Worm (Caenorhabditis elegans) whole organism, L4 larva: ENCODE measurements around the gene ceh-36.
A peak's percentile ranks its signal among the peaks of the same experiment; 100 is the strongest.

ENCODE experiments used
- F49E8.2 ChIP-seq: sonication (generic microtip); optimal IDR thresholded peaks from 2 replicates; lab custom pipeline; 2016; ENCODE audit warnings: missing compliant biosample characterization, mild to moderate bottlenecking, missing genetic modification characterization, borderline replicate concordance
- Y105C5A.15 ChIP-seq: fragments of 200-800 bp; sonication (Bioruptor generic); IDR thresholded peaks from 2 replicates; pipeline ENCODE4 v1.3.6; 2022; ENCODE audit warnings: missing genetic modification characterization, missing compliant biosample characterization
- Y48G9A.11 ChIP-seq: fragments of 200-800 bp; sonication (Bioruptor generic); IDR thresholded peaks from 2 replicates; pipeline ENCODE4 v1.3.6; 2022; ENCODE audit warnings: missing genetic modification reagents, missing genetic modification characterization, missing compliant biosample characterization
- Y75B8A.6 ChIP-seq: fragments of 200-800 bp; sonication (Bioruptor generic); IDR thresholded peaks from 2 replicates; pipeline ENCODE4 v1.3.6; 2022; ENCODE audit warnings: missing genetic modification reagents, missing genetic modification characterization, missing compliant biosample characterization
- ZK337.2 ChIP-seq: fragments of 200-800 bp; sonication (Bioruptor generic); IDR thresholded peaks from 2 replicates; pipeline ENCODE4 v1.3.6; 2022; ENCODE audit warnings: missing genetic modification reagents, missing genetic modification characterization, missing compliant biosample characterization
- aha-1 ChIP-seq: fragments of 150-350 bp; peaks from one replicate; lab custom pipeline; 2014; ENCODE audit warnings: missing biosample characterization, missing genetic modification characterization
- aly-2 ChIP-seq: sonication (generic microtip); optimal IDR thresholded peaks from 2 replicates; lab custom pipeline; 2018; ENCODE audit warnings: missing biosample characterization, missing genetic modification characterization
- ama-1 ChIP-seq: fragments of 150-350 bp; optimal IDR thresholded peaks from 2 replicates; lab custom pipeline; 2014; ENCODE audit warnings: inconsistent platforms, mixed read lengths
- ceh-32 ChIP-seq: sonication (generic microtip); optimal IDR thresholded peaks from 2 replicates; lab custom pipeline; 2016; ENCODE audit warnings: mild to moderate bottlenecking, missing genetic modification characterization, missing compliant biosample characterization; ENCODE audit not compliant: poor library complexity
- ceh-62 ChIP-seq: sonication (generic microtip); optimal IDR thresholded peaks from 2 replicates; lab custom pipeline; 2017; ENCODE audit warnings: missing biosample characterization, missing genetic modification characterization
- ces-1 ChIP-seq: fragments of 150-350 bp; sonication (generic microtip); optimal IDR thresholded peaks from 4 replicates; lab custom pipeline; 2014; ENCODE audit warnings: missing biosample characterization, missing genetic modification reagents, missing genetic modification characterization
- cey-2 ChIP-seq: sonication (generic microtip); optimal IDR thresholded peaks from 3 replicates; lab custom pipeline; 2017; ENCODE audit warnings: missing genetic modification characterization, mild to moderate bottlenecking, missing compliant biosample characterization, antibody characterized with exemption, borderline replicate concordance; ENCODE audit not compliant: insufficient read depth
- ctbp-1 ChIP-seq: fragments of 200-800 bp; sonication (Bioruptor generic); IDR thresholded peaks from 2 replicates; pipeline ENCODE4 v1.3.6; 2022; ENCODE audit warnings: missing genetic modification reagents, missing genetic modification characterization, missing compliant biosample characterization
- daf-12 ChIP-seq: fragments of 150-350 bp; optimal IDR thresholded peaks from 2 replicates; lab custom pipeline; 2014; ENCODE audit warnings: missing biosample characterization, missing genetic modification reagents, missing genetic modification characterization
- daf-19 ChIP-seq: fragments of 200-800 bp; sonication (Bioruptor generic); conservative IDR thresholded peaks from 2 replicates; pipeline ENCODE4 v1.3.6; 2022; ENCODE audit warnings: missing genetic modification characterization, missing compliant biosample characterization
- daf-8 ChIP-seq: fragments of 200-800 bp; sonication (Bioruptor generic); IDR thresholded peaks from 2 replicates; pipeline ENCODE4 v1.3.6; 2022; ENCODE audit warnings: missing genetic modification characterization, missing compliant biosample characterization
- dmd-9 ChIP-seq: fragments of 200-800 bp; sonication (Bioruptor generic); IDR thresholded peaks from 2 replicates; pipeline ENCODE4 v1.3.6; 2022; ENCODE audit warnings: missing genetic modification reagents, missing genetic modification characterization, missing compliant biosample characterization
- egl-27 ChIP-seq: sonication (generic microtip); optimal IDR thresholded peaks from 3 replicates; lab custom pipeline; 2017; ENCODE audit warnings: missing biosample characterization, missing genetic modification reagents, missing genetic modification characterization
- fkh-10 ChIP-seq: fragments of 150-350 bp; optimal IDR thresholded peaks from 2 replicates; lab custom pipeline; 2014; ENCODE audit warnings: missing biosample characterization, missing genetic modification reagents, missing genetic modification characterization
- gei-8 ChIP-seq: fragments of 200-800 bp; sonication (Bioruptor generic); optimal IDR thresholded peaks from 2 replicates; lab custom pipeline; 2018; ENCODE audit warnings: mild to moderate bottlenecking, missing genetic modification characterization, missing compliant biosample characterization
- hif-1 ChIP-seq, 2 experiments: sonication (generic microtip); optimal IDR thresholded peaks; 2 replicates each; lab custom pipeline; 2016 to 2017; ENCODE audit warnings: missing compliant biosample characterization in 2 of 2, missing genetic modification characterization in 2 of 2, missing genetic modification reagents in 2 of 2, missing genotype in 2 of 2, mild to moderate bottlenecking in 1 of 2
- hlh-11 ChIP-seq: fragments of 200-800 bp; sonication (Bioruptor generic); optimal IDR thresholded peaks from 2 replicates; lab custom pipeline; 2018; ENCODE audit warnings: mild to moderate bottlenecking, missing genetic modification characterization, missing compliant biosample characterization
- hlh-30 ChIP-seq: sonication (generic microtip); optimal IDR thresholded peaks from 2 replicates; lab custom pipeline; 2017; ENCODE audit warnings: antibody characterized with exemption, mild to moderate bottlenecking, missing genetic modification characterization, missing compliant biosample characterization; ENCODE audit not compliant: insufficient read depth
- hmg-1.1 ChIP-seq: fragments of 200-800 bp; sonication (Bioruptor generic); IDR thresholded peaks from 2 replicates; pipeline ENCODE4 v1.3.6; 2022; ENCODE audit warnings: missing genetic modification reagents, missing genetic modification characterization, missing compliant biosample characterization
- lin-15B ChIP-seq: fragments of 150-350 bp; sonication (generic microtip); optimal IDR thresholded peaks from 3 replicates; lab custom pipeline; 2014; ENCODE audit warnings: missing biosample characterization, missing genetic modification characterization
- lin-29 ChIP-seq: fragments of 200-800 bp; sonication (Bioruptor generic); IDR thresholded peaks from 2 replicates; pipeline ENCODE4 v1.3.6; 2022; ENCODE audit warnings: missing genetic modification reagents, missing genetic modification characterization, missing compliant biosample characterization
- lin-39 ChIP-seq: fragments of 150-350 bp; optimal IDR thresholded peaks from 2 replicates; lab custom pipeline; 2014; ENCODE audit warnings: missing biosample characterization, missing genetic modification reagents, missing genetic modification characterization
- lir-3 ChIP-seq: sonication (generic microtip); optimal IDR thresholded peaks from 2 replicates; lab custom pipeline; 2016; ENCODE audit warnings: mild to moderate bottlenecking, missing genetic modification characterization, missing compliant biosample characterization
- madf-5 ChIP-seq, 2 experiments: fragments of 200-800 bp; sonication (Bioruptor generic); IDR thresholded peaks; 2 replicates each; pipeline ENCODE4 v1.3.6; 2022; ENCODE audit warnings: missing compliant biosample characterization in 2 of 2, missing genetic modification characterization in 2 of 2
- mdl-1 ChIP-seq, 2 experiments: fragments of 150-350 bp in 1 of 2; sonication (generic microtip) in 1 of 2; optimal IDR thresholded peaks; 2 replicates each; lab custom pipeline; 2014 to 2017; ENCODE audit warnings: missing biosample characterization in 2 of 2, missing genetic modification characterization in 2 of 2
- mdt-29 ChIP-seq: fragments of 200-800 bp; sonication (Bioruptor generic); IDR thresholded peaks from 2 replicates; pipeline ENCODE4 v1.3.6; 2022; ENCODE audit warnings: missing genetic modification reagents, missing genetic modification characterization, missing compliant biosample characterization
- mep-1 ChIP-seq: fragments of 150-350 bp; sonication (generic microtip); optimal IDR thresholded peaks from 3 replicates; lab custom pipeline; 2014; ENCODE audit warnings: missing biosample characterization, missing genetic modification characterization
- mxl-2 ChIP-seq: fragments of 200-800 bp; sonication (Bioruptor generic); conservative IDR thresholded peaks from 2 replicates; pipeline ENCODE4 v1.3.6; 2022; ENCODE audit warnings: missing genetic modification reagents, missing genetic modification characterization, missing compliant biosample characterization
- mxl-3 ChIP-seq: fragments of 200-800 bp; sonication (Bioruptor generic); optimal IDR thresholded peaks from 2 replicates; lab custom pipeline; 2018; ENCODE audit warnings: mild to moderate bottlenecking, missing genetic modification characterization, missing compliant biosample characterization
- nhr-10 ChIP-seq: fragments of 150-350 bp; optimal IDR thresholded peaks from 2 replicates; lab custom pipeline; 2014; ENCODE audit warnings: missing biosample characterization, missing genetic modification characterization
- nhr-11 ChIP-seq: fragments of 150-350 bp; optimal IDR thresholded peaks from 2 replicates; lab custom pipeline; 2014; ENCODE audit warnings: missing biosample characterization, missing genetic modification characterization
- nhr-237 ChIP-seq: sonication (generic microtip); optimal IDR thresholded peaks from 2 replicates; lab custom pipeline; 2017; ENCODE audit warnings: missing biosample characterization, missing genetic modification characterization
- nhr-25 ChIP-seq: sonication (generic microtip); optimal IDR thresholded peaks from 2 replicates; lab custom pipeline; 2017; ENCODE audit warnings: missing genetic modification characterization, mild to moderate bottlenecking, missing compliant biosample characterization, antibody characterized with exemption, moderate library complexity, borderline replicate concordance; ENCODE audit not compliant: insufficient read depth
- nhr-42 ChIP-seq: fragments of 200-800 bp; sonication (Bioruptor generic); IDR thresholded peaks from 2 replicates; pipeline ENCODE4 v1.3.6; 2022; ENCODE audit warnings: missing genetic modification characterization, missing compliant biosample characterization
- nhr-48 ChIP-seq: sonication (generic microtip); optimal IDR thresholded peaks from 2 replicates; lab custom pipeline; 2016; ENCODE audit warnings: mild to moderate bottlenecking, missing genetic modification characterization, missing compliant biosample characterization
- nhr-6 ChIP-seq: fragments of 150-350 bp; optimal IDR thresholded peaks from 2 replicates; lab custom pipeline; 2014; ENCODE audit warnings: missing biosample characterization, missing genetic modification characterization
- pha-4 ChIP-seq, 2 experiments: fragments of 150-350 bp in 1 of 2; fragments of 200-800 bp in 1 of 2; sonication (Bioruptor generic) in 1 of 2; IDR thresholded peaks in 1 of 2; optimal IDR thresholded peaks in 1 of 2; 2 replicates each; pipeline versions ENCODE4 v1.3.6 to Lab custom; 2014 to 2022; ENCODE audit warnings: missing genetic modification characterization in 2 of 2, missing genetic modification reagents in 2 of 2, missing biosample characterization in 1 of 2, missing compliant biosample characterization in 1 of 2
- sdz-12 ChIP-seq: fragments of 200-800 bp; sonication (Bioruptor generic); optimal IDR thresholded peaks from 2 replicates; lab custom pipeline; 2018; ENCODE audit warnings: mild to moderate bottlenecking, missing genetic modification characterization, missing compliant biosample characterization
- snpc-1.2 ChIP-seq: fragments of 200-800 bp; sonication (Bioruptor generic); IDR thresholded peaks from 2 replicates; pipeline ENCODE4 v1.3.6; 2022; ENCODE audit warnings: missing genetic modification reagents, missing genetic modification characterization, missing compliant biosample characterization
- spr-3 ChIP-seq: fragments of 200-800 bp; sonication (Bioruptor generic); optimal IDR thresholded peaks from 2 replicates; lab custom pipeline; 2018; ENCODE audit warnings: mild to moderate bottlenecking, missing genetic modification characterization, missing compliant biosample characterization
- tag-97 ChIP-seq: fragments of 200-800 bp; sonication (Bioruptor generic); IDR thresholded peaks from 2 replicates; pipeline ENCODE4 v1.3.6; 2022; ENCODE audit warnings: missing genetic modification characterization, missing compliant biosample characterization
- unc-130 ChIP-seq: sonication (generic microtip); optimal IDR thresholded peaks from 2 replicates; lab custom pipeline; 2016; ENCODE audit warnings: missing genetic modification reagents, missing genetic modification characterization, missing compliant biosample characterization
- unc-62 ChIP-seq, 3 experiments: fragments of 150-350 bp in 1 of 3; sonication (generic microtip); optimal IDR thresholded peaks in 2 of 3; peaks in 1 of 3; 1 replicate in 1 of 3; 2 replicates in 2 of 3; lab custom pipeline; 2014 to 2017; ENCODE audit warnings: missing biosample characterization in 3 of 3, missing genetic modification characterization in 3 of 3, missing genetic modification reagents in 3 of 3, missing genotype in 1 of 3
- zag-1 ChIP-seq: fragments of 150-350 bp; optimal IDR thresholded peaks from 2 replicates; lab custom pipeline; 2014; ENCODE audit warnings: missing biosample characterization, missing genetic modification characterization
- ztf-7 ChIP-seq: fragments of 150-350 bp; optimal IDR thresholded peaks from 2 replicates; lab custom pipeline; 2014; ENCODE audit warnings: missing biosample characterization, missing genetic modification characterization

The ceh-36 gene

DNA sequence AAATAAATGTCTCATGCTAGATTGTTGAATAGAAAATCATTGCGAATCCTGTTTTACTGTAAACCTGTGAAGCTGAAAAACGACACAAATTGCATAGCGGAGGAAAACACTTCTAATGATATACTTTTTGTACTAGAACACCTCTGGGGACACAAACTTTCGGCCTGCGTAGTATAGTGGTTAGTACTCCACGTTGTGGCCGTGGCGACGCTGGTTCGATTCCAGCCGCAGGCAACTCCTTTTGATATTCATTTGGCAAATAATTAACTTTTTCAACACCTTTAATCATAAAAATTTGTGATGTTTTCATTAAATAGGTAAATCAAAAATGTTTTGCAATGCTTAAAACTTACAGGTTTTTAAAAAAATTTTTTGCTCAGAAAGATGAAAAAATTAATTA, 51.5 kb downstream of the ceh-36 start (continued):
- TF ChIP-seq gei-8 (GFP tag; lab: Kevin White, UChicago), result no peak
- TF ChIP-seq daf-19 (GFP tag; lab: Robert Waterston, UW), result peak; percentile 74
- no peak for TF ChIP-seq aly-2 (tag; lab: Kevin White, UChicago)
- TF ChIP-seq fkh-10, result no peak
- no peak for TF ChIP-seq lin-39
- no peak for TF ChIP-seq unc-62 (GFP tag; optimal IDR thresholded peaks at IDR 0.05 in 1 of 2; lab: Kevin White, UChicago)
- no peak for TF ChIP-seq unc-62 (tag; optimal IDR thresholded peaks at IDR 0.05; lab: Kevin White, UChicago)
- TF ChIP-seq snpc-1.2, result peak; percentile 81
- no peak for TF ChIP-seq sdz-12
- peak; percentile 51 for TF ChIP-seq mep-1 (tag; lab: Kevin White, UChicago)
- no peak for TF ChIP-seq ama-1 (lab: Kevin White, UChicago)
- TF ChIP-seq nhr-6 (tag; lab: Kevin White, UChicago), result no peak
- no peak for TF ChIP-seq nhr-11 (tag; lab: Kevin White, UChicago)
- no peak for TF ChIP-seq ztf-7 (tag; lab: Kevin White, UChicago)
- no peak for TF ChIP-seq nhr-48
- TF ChIP-seq lin-29 (GFP tag; lab: Robert Waterston, UW), result no peak
- no peak for TF ChIP-seq ceh-32 (tag; lab: Kevin White, UChicago)
- TF ChIP-seq lin-15B (tag; lab: Kevin White, UChicago), result no peak
- no peak for TF ChIP-seq tag-97 (GFP tag; lab: Robert Waterston, UW)
- TF ChIP-seq F49E8.2 (tag; lab: Kevin White, UChicago), result no peak
- TF ChIP-seq ZK337.2 (GFP tag; lab: Robert Waterston, UW), result no peak
- TF ChIP-seq hmg-1.1, result peak; percentile 52; the same call in 1 of the 2 replicates
- TF ChIP-seq daf-8 (GFP tag; lab: Robert Waterston, UW), result no peak
- TF ChIP-seq spr-3 (GFP tag; lab: Kevin White, UChicago), result no peak
- no peak for TF ChIP-seq daf-12 (tag; lab: Kevin White, UChicago)
- TF ChIP-seq dmd-9, result no peak
- TF ChIP-seq nhr-10, result no peak
- no peak for TF ChIP-seq ces-1
- TF ChIP-seq Y48G9A.11 (GFP tag; lab: Robert Waterston, UW), result peak; percentile 56; the same call in 1 of the 2 replicates
- TF ChIP-seq pha-4 (GFP tag; IDR thresholded peaks at IDR 0.05; lab: Robert Waterston, UW), result peak; percentile 54; the same call in 1 of the 2 replicates
- TF ChIP-seq pha-4 (tag; optimal IDR thresholded peaks at IDR 0.05; lab: Kevin White, UChicago), result no peak
- TF ChIP-seq ctbp-1 (GFP tag; lab: Robert Waterston, UW), result no peak
- TF ChIP-seq mdt-29 (GFP tag; lab: Robert Waterston, UW), result 0 out of 2 replicates have a peak, but pooled peaks have one; percentile 46
- TF ChIP-seq lir-3 (tag; lab: Kevin White, UChicago), result no peak
- no peak for TF ChIP-seq egl-27 (tag; lab: Kevin White, UChicago)
- TF ChIP-seq nhr-237 (tag; lab: Kevin White, UChicago), result no peak
- no peak for TF ChIP-seq ceh-62 (tag; lab: Kevin White, UChicago)
- no peak for TF ChIP-seq nhr-25 (tag; lab: Kevin White, UChicago)
- no peak for TF ChIP-seq madf-5 (GFP tag; IDR thresholded peaks at IDR 0.05; lab: Robert Waterston, UW)
- TF ChIP-seq cey-2 (tag; lab: Kevin White, UChicago), result no peak
- TF ChIP-seq zag-1 (tag; lab: Kevin White, UChicago), result no peak
- no peak for TF ChIP-seq Y105C5A.15 (GFP tag; lab: Robert Waterston, UW)
- no peak for TF ChIP-seq hlh-11 (tag; lab: Kevin White, UChicago)
- TF ChIP-seq aha-1 (tag; lab: Kevin White, UChicago), result peak; percentile 9
- TF ChIP-seq Y75B8A.6, result no peak
- no peak for TF ChIP-seq nhr-42
- no peak for TF ChIP-seq unc-130 (GFP tag; lab: Kevin White, UChicago)
- no peak for TF ChIP-seq hif-1 (tag; optimal IDR thresholded peaks at IDR 0.05; lab: Kevin White, UChicago)
- no peak for TF ChIP-seq hlh-30 (tag; lab: Kevin White, UChicago)
- TF ChIP-seq mdl-1 (tag; optimal IDR thresholded peaks at IDR 0.05; lab: Kevin White, UChicago), result no peak
- TF ChIP-seq mxl-2, result no peak
- TF ChIP-seq mxl-3, result no peak
